Worm (Caenorhabditis elegans) whole organism, L4/young adult: Measurements from ENCODE around the gene sptl-1.

Experiments
- W03F9.2 ChIP-seq: fragments of 150-350 bp; optimal IDR thresholded peaks from 2 replicates; lab custom pipeline; 2014; ENCODE audit warnings: missing biosample characterization, missing genetic modification characterization
- dao-5 ChIP-seq: sonication (generic microtip); optimal IDR thresholded peaks from 2 replicates; lab custom pipeline; 2016; ENCODE audit warnings: missing genotype, missing genetic modification characterization, moderate library complexity, missing compliant biosample characterization
- him-1 ChIP-seq: sonication (generic microtip); optimal IDR thresholded peaks from 2 replicates; lab custom pipeline; 2016; ENCODE audit warnings: missing genotype, missing genetic modification reagents, missing genetic modification characterization, missing compliant biosample characterization

- TF ChIP-seq him-1 (tag; lab: Kevin White, UChicago) (no peak), W03F9.2 (tag; lab: Kevin White, UChicago) (no peak), dao-5 (tag; lab: Kevin White, UChicago) (no peak)
Observed at ce11 chrII:23025-23424, 28.4 kb upstream of the sptl-1 start, which contains the start of gene sqt-2.
